Fruit fly (Drosophila melanogaster): ENCODE measurements around the gene Vps13D.

- TF ChIP-seq Sox102F (GFP tag; optimal IDR thresholded peaks at IDR 0.05) (no peak), Blimp-1 (GFP tag; optimal IDR thresholded peaks at IDR 0.05) (no peak), CG6854 (GFP tag; optimal IDR thresholded peaks at IDR 0.05) (no peak), CG8119 (GFP tag; IDR thresholded peaks at IDR 0.05) (no peak), esn (GFP tag; optimal IDR thresholded peaks at IDR 0.05) (no peak), Gug (GFP tag; IDR thresholded peaks at IDR 0.05) (no peak), Ets21C (GFP tag; optimal IDR thresholded peaks at IDR 0.05) (no peak), Sox14 (GFP tag; optimal IDR thresholded peaks at IDR 0.05) (no peak), CG6808 (GFP tag; optimal IDR thresholded peaks at IDR 0.05) (no peak), acj6 (GFP tag; optimal IDR thresholded peaks at IDR 0.05) (no peak)
Measured at dm6 chr3L:12748711-12749566, 5.9 kb upstream of the Vps13D start.
